Worm (Caenorhabditis elegans): ENCODE measurements around the gene nhr-71.

The nhr-71 gene

DNA sequence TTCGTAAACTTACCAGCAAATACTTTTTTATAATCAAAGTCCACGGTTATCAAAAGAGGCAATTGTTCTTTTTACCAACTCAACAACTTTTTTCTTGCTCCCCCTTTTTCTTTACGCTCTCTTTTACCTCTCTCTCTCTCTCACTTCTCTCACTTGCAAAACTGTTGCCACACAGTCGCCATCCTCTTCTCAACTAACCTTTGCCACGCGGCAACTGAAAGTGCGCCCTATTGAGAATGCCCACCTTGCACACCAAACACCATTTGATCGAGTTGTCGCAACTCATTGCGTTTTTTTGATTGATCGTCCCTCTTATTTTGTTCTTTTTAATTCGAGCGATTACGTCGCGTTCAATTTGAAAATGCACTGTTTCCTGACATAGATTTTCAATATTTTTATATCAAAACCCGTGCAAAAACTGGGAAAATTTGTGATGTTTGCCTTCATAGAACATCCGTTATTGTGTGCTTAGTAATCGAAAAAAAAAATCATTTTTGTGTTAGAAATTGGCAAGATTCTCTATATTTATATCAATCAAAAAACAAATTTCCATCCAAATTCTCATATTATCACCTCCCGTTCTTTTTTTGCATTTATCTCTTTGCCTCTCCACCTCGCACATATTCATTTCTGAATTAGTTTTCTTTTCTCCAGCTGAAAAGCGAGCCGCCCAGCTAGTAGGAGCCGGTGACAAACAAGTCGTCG is at the start of gene nhr-71:
TSS of gene nhr-71 (plus strand) at position 655 of the 705 bp plus-strand sequence.
- TF ChIP-seq R02D3.7 (tag; optimal IDR thresholded peaks at IDR 0.05) (no peak), hlh-11 (tag; optimal IDR thresholded peaks at IDR 0.05) (no peak), fkh-10 (GFP tag; optimal IDR thresholded peaks at IDR 0.05) (no peak), zfp-3 (GFP tag; conservative IDR thresholded peaks at IDR 0.05) (no peak), zag-1 (tag; optimal IDR thresholded peaks at IDR 0.05) (no peak), lin-38 (GFP tag; IDR thresholded peaks at IDR 0.05) (0 out of 2 replicates have a peak, but pooled peaks have one; percentile 15), php-3 (GFP tag; IDR thresholded peaks at IDR 0.05) (no peak), hmg-1.1 (GFP tag; IDR thresholded peaks at IDR 0.05) (no peak), unc-62 (GFP tag; optimal IDR thresholded peaks at IDR 0.05 in 1 of 2) (peak in 1 of 2 experiments; percentile 10), unc-62 (tag; optimal IDR thresholded peaks at IDR 0.05) (no peak), ceh-32 (tag; optimal IDR thresholded peaks at IDR 0.05; ENCODE audit: poor library complexity) (no peak), set-16 (GFP tag; IDR thresholded peaks at IDR 0.05) (no peak), nhr-28 (tag; optimal IDR thresholded peaks at IDR 0.05) (no peak), F44E2.7 (GFP tag; IDR thresholded peaks at IDR 0.05) (no peak), Y5F2A.4 (GFP tag; optimal IDR thresholded peaks at IDR 0.05) (no peak), dmd-9 (GFP tag; IDR thresholded peaks at IDR 0.05) (no peak), nhr-6 (tag; optimal IDR thresholded peaks at IDR 0.05) (no peak), ces-1 (GFP tag; optimal IDR thresholded peaks at IDR 0.05) (no peak), mes-2 (tag; optimal IDR thresholded peaks at IDR 0.05; ENCODE audit: poor library complexity, severe bottlenecking) (peak; percentile 36)

ce11 chrX:13697520-13697919 is 49.6 kb upstream of the nhr-71 start:
- TF ChIP-seq lir-3 (tag; optimal IDR thresholded peaks at IDR 0.05), result no peak
- TF ChIP-seq dmd-9 (GFP tag; IDR thresholded peaks at IDR 0.05), result 0 out of 2 replicates have a peak, but pooled peaks have one; percentile 20

ce11 chrX:13700642-13701233 is 46.4 kb upstream of the nhr-71 start:
- TF ChIP-seq ceh-62 (tag; optimal IDR thresholded peaks at IDR 0.05) (no peak), lim-7 (GFP tag; IDR thresholded peaks at IDR 0.05) (peak; percentile 69; the same call in 1 of the 2 replicates), nhr-25 (tag; optimal IDR thresholded peaks at IDR 0.05; ENCODE audit: borderline replicate concordance, insufficient read depth) (peak; percentile 95), nhr-11 (tag; optimal IDR thresholded peaks at IDR 0.05) (peak; percentile 99), zfp-2 (tag; optimal IDR thresholded peaks at IDR 0.05) (peak; percentile 90), sdz-12 (GFP tag; optimal IDR thresholded peaks at IDR 0.05) (peak; percentile 72), php-3 (GFP tag; IDR thresholded peaks at IDR 0.05) (peak; percentile 98), lsy-2 (tag; optimal IDR thresholded peaks at IDR 0.05) (peak; percentile 95 to 97), mes-2 (tag; optimal IDR thresholded peaks at IDR 0.05; ENCODE audit: poor library complexity, severe bottlenecking) (peak; percentile 98), lir-3 (tag; optimal IDR thresholded peaks at IDR 0.05) (peak; percentile 92), madf-5 (GFP tag; IDR thresholded peaks at IDR 0.05) (peak in 1 of 2 experiments; percentile 95; a peak in 2 of 4 replicates), nhr-6 (tag; optimal IDR thresholded peaks at IDR 0.05) (peak; percentile 99), duxl-1 (tag; optimal IDR thresholded peaks at IDR 0.05; ENCODE audit: poor library complexity) (peak; percentile 99), Y105C5A.15 (GFP tag; IDR thresholded peaks at IDR 0.05) (0 out of 2 replicates have a peak, but pooled peaks have one; percentile 46), lin-29 (GFP tag; IDR thresholded peaks at IDR 0.05) (peak; percentile 94), ceh-28 (tag; optimal IDR thresholded peaks at IDR 0.05) (peak; percentile 83), mxl-3 (GFP tag; optimal IDR thresholded peaks at IDR 0.05) (peak; percentile 92), pha-4 (GFP tag; IDR thresholded peaks at IDR 0.05) (peak; percentile 97), pha-4 (tag; optimal IDR thresholded peaks at IDR 0.05) (peak; percentile 77), ceh-20 (GFP tag; IDR thresholded peaks at IDR 0.05) (peak; percentile 99), dmd-9 (GFP tag; IDR thresholded peaks at IDR 0.05) (peak; percentile 94), lin-38 (GFP tag; IDR thresholded peaks at IDR 0.05) (peak; percentile 91), nhr-77 (tag; optimal IDR thresholded peaks at IDR 0.05) (peak; percentile 99), hlh-30 (tag; optimal IDR thresholded peaks at IDR 0.05; ENCODE audit: insufficient read depth) (peak; percentile 97), unc-62 (GFP tag; optimal IDR thresholded peaks at IDR 0.05 in 1 of 2) (peak; percentile 90 to 100), unc-62 (tag; optimal IDR thresholded peaks at IDR 0.05) (peak; percentile 61), egl-27 (tag; optimal IDR thresholded peaks at IDR 0.05) (peak; percentile 86), spr-1 (tag; optimal IDR thresholded peaks at IDR 0.05) (peak; percentile 98), pqm-1 (tag; optimal IDR thresholded peaks at IDR 0.05) (peak; percentile 26), set-16 (GFP tag; IDR thresholded peaks at IDR 0.05) (no peak), D1046.2 (GFP tag; IDR thresholded peaks at IDR 0.05) (peak; percentile 95), spr-3 (GFP tag; optimal IDR thresholded peaks at IDR 0.05) (peak; percentile 98), nhr-237 (tag; optimal IDR thresholded peaks at IDR 0.05) (peak; percentile 95)

Measured in whole organism, L4 larva.